Worm (Caenorhabditis elegans) whole organism, young adult: ENCODE measurements around the gene sax-2.

Source experiments
- athp-1 ChIP-seq: sonication (generic microtip); optimal IDR thresholded peaks from 2 replicates; lab custom pipeline; 2017; ENCODE audit warnings: mild to moderate bottlenecking, missing genetic modification characterization, missing compliant biosample characterization
- ceh-58 ChIP-seq: fragments of 200-800 bp; sonication (Bioruptor generic); IDR thresholded peaks from 2 replicates; pipeline ENCODE4 v1.3.6; 2022; ENCODE audit warnings: missing genetic modification characterization, missing compliant biosample characterization
- egrh-3 ChIP-seq: fragments of 200-800 bp; sonication (Bioruptor generic); IDR thresholded peaks from 2 replicates; pipeline ENCODE4 v1.3.6; 2022; ENCODE audit warnings: missing genetic modification reagents, missing genetic modification characterization, missing compliant biosample characterization
- him-1 ChIP-seq: sonication (generic microtip); optimal IDR thresholded peaks from 2 replicates; lab custom pipeline; 2016; ENCODE audit warnings: missing genotype, missing genetic modification reagents, missing genetic modification characterization, missing compliant biosample characterization
- lin-54 ChIP-seq: fragments of 200-800 bp; sonication (Bioruptor generic); optimal IDR thresholded peaks from 2 replicates; lab custom pipeline; 2018; ENCODE audit warnings: mild to moderate bottlenecking, missing genetic modification characterization, missing compliant biosample characterization
- xnd-1 ChIP-seq: sonication (generic microtip); optimal IDR thresholded peaks from 2 replicates; lab custom pipeline; 2016; ENCODE audit warnings: missing genotype, missing genetic modification reagents, missing genetic modification characterization, missing compliant biosample characterization
- ztf-18 ChIP-seq: sonication (generic microtip); optimal IDR thresholded peaks from 2 replicates; lab custom pipeline; 2016; ENCODE audit warnings: missing genotype, mild to moderate bottlenecking, missing genetic modification characterization, missing compliant biosample characterization

DNA sequence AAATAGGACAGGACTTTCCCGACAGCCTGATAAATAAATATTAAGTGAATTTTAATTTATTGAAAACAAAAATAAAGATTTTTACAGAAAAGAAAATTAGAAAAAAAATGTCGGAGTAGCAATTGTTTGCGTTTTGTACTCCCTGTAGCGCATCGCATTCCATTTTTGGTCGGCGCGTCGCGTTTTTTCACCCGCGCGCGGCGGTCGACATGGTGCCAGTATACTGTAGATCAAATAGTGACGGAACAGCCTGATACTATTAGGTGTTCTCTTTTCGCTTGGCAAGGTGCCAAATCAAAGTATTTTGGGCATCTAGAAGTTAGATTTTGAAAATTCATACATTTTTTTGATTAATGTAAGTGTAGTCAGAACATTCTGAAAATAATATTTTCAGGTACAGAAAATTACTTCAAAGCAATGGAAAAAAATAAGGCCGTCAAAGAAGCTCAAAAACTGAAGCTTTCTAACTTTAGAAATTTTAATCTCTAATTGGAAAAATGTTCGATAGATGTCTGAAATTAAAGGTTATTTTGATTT is 10.7 kb upstream of the sax-2 start:
- TF ChIP-seq egrh-3 (GFP tag; lab: Robert Waterston, UW) = no peak
- TF ChIP-seq ceh-58 (GFP tag; lab: Robert Waterston, UW) = no peak
- TF ChIP-seq ztf-18 (tag; lab: Kevin White, UChicago) = no peak
- no peak for TF ChIP-seq lin-54 (GFP tag; lab: Kevin White, UChicago)
- TF ChIP-seq him-1 (tag; lab: Kevin White, UChicago) = no peak
- no peak for TF ChIP-seq athp-1 (tag; lab: Kevin White, UChicago)
- no peak for TF ChIP-seq xnd-1 (tag; lab: Kevin White, UChicago)
